Fruit fly (Drosophila melanogaster): ENCODE measurements around the gene alpha-Man-Ib.

Gene alpha-Man-Ib

dm6 chr3R:29066285-29066684 lies 46.3 kb downstream of the alpha-Man-Ib start (continued):
- TF ChIP-seq MTF-1 (GFP tag; optimal IDR thresholded peaks at IDR 0.05; ENCODE audit: borderline replicate concordance), result peak; percentile 22
- no peak for TF ChIP-seq pum (GFP tag; optimal IDR thresholded peaks at IDR 0.05)
- TF ChIP-seq hkb (optimal IDR thresholded peaks at IDR 0.05), result no peak
- TF ChIP-seq hkb (GFP tag; IDR thresholded peaks at IDR 0.05), result 0 out of 2 replicates have a peak, but pooled peaks have one; percentile 23
- no peak for TF ChIP-seq org-1 (GFP tag; optimal IDR thresholded peaks at IDR 0.05)
- TF ChIP-seq gro (GFP tag; optimal IDR thresholded peaks at IDR 0.05), result no peak
- no peak for TF ChIP-seq CG32772 (GFP tag; IDR thresholded peaks at IDR 0.05)
- TF ChIP-seq CG10267 (tag; optimal IDR thresholded peaks at IDR 0.05), result no peak
- TF ChIP-seq CG13296 (GFP tag; optimal IDR thresholded peaks at IDR 0.05), result peak; percentile 15
- no peak for TF ChIP-seq CG10462 (GFP tag; optimal IDR thresholded peaks at IDR 0.05)
- TF ChIP-seq CG6765 (GFP tag; optimal IDR thresholded peaks at IDR 0.05), result peak; percentile 32
- no peak for TF ChIP-seq zen2 (GFP tag; IDR thresholded peaks at IDR 0.05; ENCODE audit: partially characterized antibody)
- no peak for TF ChIP-seq toy (GFP tag; IDR thresholded peaks at IDR 0.05)
- peak; percentile 21; the same call in 1 of the 3 replicates for TF ChIP-seq ci (GFP tag; IDR thresholded peaks at IDR 0.05)
- TF ChIP-seq HLHmδ (GFP tag; optimal IDR thresholded peaks at IDR 0.05), result no peak
- no peak for TF ChIP-seq CG1792 (GFP tag; optimal IDR thresholded peaks at IDR 0.05)
- TF ChIP-seq CG6854 (GFP tag; optimal IDR thresholded peaks at IDR 0.05), result peak; percentile 15
- TF ChIP-seq CG30431 (GFP tag; optimal IDR thresholded peaks at IDR 0.05), result no peak
- peak; percentile 43 for TF ChIP-seq Fer1 (GFP tag; optimal IDR thresholded peaks at IDR 0.05)
- TF ChIP-seq CG10209 (GFP tag; optimal IDR thresholded peaks at IDR 0.05), result peak; percentile 19
- TF ChIP-seq CG18764 (GFP tag; optimal IDR thresholded peaks at IDR 0.05), result no peak
- no peak for TF ChIP-seq Hr51 (GFP tag; optimal IDR thresholded peaks at IDR 0.05)
- TF ChIP-seq Mes4 (GFP tag; optimal IDR thresholded peaks at IDR 0.05), result no peak
- TF ChIP-seq Taf1 (GFP tag; IDR thresholded peaks at IDR 0.05), result no peak
- no peak for TF ChIP-seq zen (tag; optimal IDR thresholded peaks at IDR 0.05)
- no peak for TF ChIP-seq CG7271 (tag; optimal IDR thresholded peaks at IDR 0.05)
- TF ChIP-seq fd3F (GFP tag; optimal IDR thresholded peaks at IDR 0.05), result no peak
- TF ChIP-seq CG11085 (GFP tag; IDR thresholded peaks at IDR 0.05), result no peak
- TF ChIP-seq p53 (GFP tag; optimal IDR thresholded peaks at IDR 0.05), result no peak
- TF ChIP-seq Dek (tag; optimal IDR thresholded peaks at IDR 0.05), result no peak
- TF ChIP-seq z (GFP tag; IDR thresholded peaks at IDR 0.05), result no peak
- TF ChIP-seq Hey (tag; optimal IDR thresholded peaks at IDR 0.05), result no peak
- peak; percentile 9 for TF ChIP-seq caup (GFP tag; optimal IDR thresholded peaks at IDR 0.05; ENCODE audit: severe bottlenecking)
- peak; percentile 27 for TF ChIP-seq CG1233 (GFP tag; optimal IDR thresholded peaks at IDR 0.05)
- peak; percentile 36 for TF ChIP-seq CG18599 (GFP tag; optimal IDR thresholded peaks at IDR 0.05)
- peak; percentile 24 for TF ChIP-seq exex (tag; optimal IDR thresholded peaks at IDR 0.05)
- no peak for TF ChIP-seq her (GFP tag; optimal IDR thresholded peaks at IDR 0.05)
- 0 out of 2 replicates have a peak, but pooled peaks have one; percentile 8 for TF ChIP-seq Xrp1 (GFP tag; IDR thresholded peaks at IDR 0.05)
- no peak for TF ChIP-seq aop (GFP tag; IDR thresholded peaks at IDR 0.05)
- no peak for TF ChIP-seq CG9437 (GFP tag; optimal IDR thresholded peaks at IDR 0.05)
- TF ChIP-seq HHEX (GFP tag; optimal IDR thresholded peaks at IDR 0.05), result peak; percentile 34
- no peak for TF ChIP-seq gsb-n (tag; optimal IDR thresholded peaks at IDR 0.05)
- TF ChIP-seq BtbVII (GFP tag; optimal IDR thresholded peaks at IDR 0.05), result peak; percentile 22
- no peak for TF ChIP-seq Optix (GFP tag; IDR thresholded peaks at IDR 0.05)
- no peak for TF ChIP-seq eyg (GFP tag; optimal IDR thresholded peaks at IDR 0.05)
- no peak for TF ChIP-seq CG13775 (GFP tag; optimal IDR thresholded peaks at IDR 0.05)
- no peak for TF ChIP-seq CG8359 (GFP tag; optimal IDR thresholded peaks at IDR 0.05; ENCODE audit: borderline replicate concordance)
- peak; percentile 10 for TF ChIP-seq BEAF-32 (GFP tag; optimal IDR thresholded peaks at IDR 0.05)
